Fruit fly (Drosophila melanogaster): ENCODE measurements around the gene CG3862.

The CG3862 gene

dm6 chr2L:846167-846868, 20.7 kb upstream of the CG3862 start:
- TF ChIP-seq Myc (optimal IDR thresholded peaks at IDR 0.05) (no peak), psq (optimal IDR thresholded peaks at IDR 0.05) (no peak), ttk (optimal IDR thresholded peaks at IDR 0.05) (no peak), Sin3A (optimal IDR thresholded peaks at IDR 0.05) (no peak), h (optimal IDR thresholded peaks at IDR 0.05) (no peak), insv (optimal IDR thresholded peaks at IDR 0.05) (no peak)

DNA sequence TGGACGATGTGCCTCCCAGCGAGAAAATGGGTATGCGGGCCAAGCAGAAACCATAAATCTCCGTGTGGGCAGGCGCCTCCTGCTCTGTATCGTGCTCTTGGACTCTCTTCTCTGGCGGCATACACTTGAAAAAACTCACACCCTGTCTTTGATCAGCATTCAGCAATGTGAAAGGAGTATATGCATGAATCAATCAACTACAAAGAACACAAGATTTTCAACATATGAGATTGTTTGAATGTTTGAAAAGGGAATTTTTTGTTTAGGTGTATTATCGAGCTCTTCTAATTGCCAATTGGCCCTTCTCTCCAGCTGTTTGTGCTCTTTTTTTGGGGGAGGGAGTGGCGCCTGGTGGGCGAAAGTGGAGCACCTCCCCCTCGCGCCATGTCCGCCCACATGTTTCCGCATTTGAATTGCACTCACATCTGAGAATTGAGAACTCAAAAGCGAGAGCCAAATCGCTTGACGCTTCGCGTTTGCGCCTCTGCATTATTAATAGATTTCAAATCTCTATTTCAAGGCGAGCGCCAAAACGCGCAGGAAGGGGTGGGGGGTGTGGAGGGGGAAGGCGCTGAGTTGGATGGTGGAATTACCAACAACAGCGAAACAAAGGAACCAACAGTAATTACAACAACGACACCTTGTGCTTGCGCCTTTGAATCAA, 19.8 kb upstream of the CG3862 start:
- TF ChIP-seq ttk (optimal IDR thresholded peaks at IDR 0.05) = no peak
- TF ChIP-seq Myc (optimal IDR thresholded peaks at IDR 0.05) = no peak
- no peak for TF ChIP-seq insv (optimal IDR thresholded peaks at IDR 0.05)
- no peak for TF ChIP-seq psq (optimal IDR thresholded peaks at IDR 0.05)
- no peak for TF ChIP-seq Sin3A (optimal IDR thresholded peaks at IDR 0.05)
- TF ChIP-seq h (optimal IDR thresholded peaks at IDR 0.05) = no peak

- TF ChIP-seq Myc (optimal IDR thresholded peaks at IDR 0.05) (no peak), psq (optimal IDR thresholded peaks at IDR 0.05) (no peak), Sin3A (optimal IDR thresholded peaks at IDR 0.05) (no peak), insv (optimal IDR thresholded peaks at IDR 0.05) (no peak), h (optimal IDR thresholded peaks at IDR 0.05) (no peak), ttk (optimal IDR thresholded peaks at IDR 0.05) (no peak)
Observed at dm6 chr2L:843850-844791, 18.5 kb upstream of the CG3862 start.

DNA sequence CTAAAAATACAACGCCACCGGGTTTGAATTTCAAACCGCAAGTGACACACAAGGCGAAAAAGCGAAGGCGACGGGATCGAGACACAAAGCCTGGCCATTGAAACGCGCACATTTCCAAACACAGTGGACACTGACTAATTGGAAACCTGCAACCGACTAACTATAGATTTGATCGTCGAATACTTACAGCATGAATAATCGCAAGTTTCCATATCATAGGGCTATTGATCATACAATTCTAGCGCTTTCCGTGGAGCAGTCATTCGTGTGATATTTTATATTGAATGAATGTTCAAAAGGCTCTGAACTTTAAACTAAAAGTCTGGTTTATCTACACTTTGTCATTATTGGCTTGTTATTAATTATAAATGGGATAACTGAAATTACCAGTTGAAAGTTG, 17.6 kb upstream of the CG3862 start:
- TF ChIP-seq h (optimal IDR thresholded peaks at IDR 0.05) (no peak), ttk (optimal IDR thresholded peaks at IDR 0.05) (no peak)

DNA sequence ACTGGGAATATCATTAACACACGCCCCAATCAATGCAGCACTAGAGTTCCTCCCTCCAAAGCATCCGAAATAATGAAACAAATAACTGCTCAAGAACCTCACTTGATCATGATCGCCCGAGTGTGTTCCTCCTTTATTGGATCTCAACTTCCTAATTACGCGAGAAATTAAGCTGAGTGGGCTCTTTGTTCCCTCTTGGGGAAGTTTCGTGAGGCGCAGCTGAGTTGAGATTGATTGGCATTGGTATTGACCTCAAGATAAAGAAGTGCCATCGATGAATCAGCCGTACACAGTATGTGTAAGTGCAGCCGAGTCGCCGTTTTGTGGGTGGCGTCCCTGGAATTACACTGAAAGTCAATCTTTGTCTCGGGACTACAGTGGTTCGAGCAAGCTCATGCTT, 17.2 kb upstream of the CG3862 start:
- no peak for TF ChIP-seq h (optimal IDR thresholded peaks at IDR 0.05)
- TF ChIP-seq insv (optimal IDR thresholded peaks at IDR 0.05) = no peak
- no peak for TF ChIP-seq psq (optimal IDR thresholded peaks at IDR 0.05)
- no peak for TF ChIP-seq Sin3A (optimal IDR thresholded peaks at IDR 0.05)
- TF ChIP-seq Myc (optimal IDR thresholded peaks at IDR 0.05) = no peak
- no peak for TF ChIP-seq ttk (optimal IDR thresholded peaks at IDR 0.05)

- TF ChIP-seq ttk (optimal IDR thresholded peaks at IDR 0.05) = no peak
- TF ChIP-seq h (optimal IDR thresholded peaks at IDR 0.05) = no peak
- TF ChIP-seq Sin3A (optimal IDR thresholded peaks at IDR 0.05) = no peak
- TF ChIP-seq insv (optimal IDR thresholded peaks at IDR 0.05) = no peak
- no peak for TF ChIP-seq psq (optimal IDR thresholded peaks at IDR 0.05)
- no peak for TF ChIP-seq Myc (optimal IDR thresholded peaks at IDR 0.05)
Observed at dm6 chr2L:841708-842107, 16.0 kb upstream of the CG3862 start.

- TF ChIP-seq Myc (optimal IDR thresholded peaks at IDR 0.05) = no peak
- TF ChIP-seq psq (optimal IDR thresholded peaks at IDR 0.05) = no peak
- TF ChIP-seq insv (optimal IDR thresholded peaks at IDR 0.05) = no peak
- no peak for TF ChIP-seq Sin3A (optimal IDR thresholded peaks at IDR 0.05)
- no peak for TF ChIP-seq ttk (optimal IDR thresholded peaks at IDR 0.05)
- no peak for TF ChIP-seq h (optimal IDR thresholded peaks at IDR 0.05)
Observed at dm6 chr2L:840716-841115, 15.1 kb upstream of the CG3862 start.

DNA sequence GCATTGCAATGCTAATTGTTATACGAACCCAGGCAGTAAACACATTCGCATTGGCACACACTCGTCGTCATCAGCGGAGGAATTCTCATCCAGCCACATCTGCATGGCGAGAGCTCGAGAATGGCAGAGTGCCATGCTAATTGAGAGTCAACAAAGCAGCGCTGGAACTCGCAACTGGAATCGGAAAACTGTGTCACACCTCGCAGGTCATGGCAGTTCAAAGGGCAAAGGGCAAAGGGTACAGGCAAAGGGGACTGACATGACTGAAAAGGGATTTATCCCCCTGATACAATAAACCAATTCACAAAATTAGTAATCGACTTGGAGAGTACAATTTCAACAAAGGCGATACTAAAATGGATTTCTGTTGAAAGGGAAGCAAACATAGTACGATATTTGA, 14.4 kb upstream of the CG3862 start:
- no peak for TF ChIP-seq psq (optimal IDR thresholded peaks at IDR 0.05)
- TF ChIP-seq insv (optimal IDR thresholded peaks at IDR 0.05) = no peak
- TF ChIP-seq Myc (optimal IDR thresholded peaks at IDR 0.05) = no peak
- TF ChIP-seq Sin3A (optimal IDR thresholded peaks at IDR 0.05) = no peak
- no peak for TF ChIP-seq ttk (optimal IDR thresholded peaks at IDR 0.05)
- TF ChIP-seq h (optimal IDR thresholded peaks at IDR 0.05) = no peak

DNA sequence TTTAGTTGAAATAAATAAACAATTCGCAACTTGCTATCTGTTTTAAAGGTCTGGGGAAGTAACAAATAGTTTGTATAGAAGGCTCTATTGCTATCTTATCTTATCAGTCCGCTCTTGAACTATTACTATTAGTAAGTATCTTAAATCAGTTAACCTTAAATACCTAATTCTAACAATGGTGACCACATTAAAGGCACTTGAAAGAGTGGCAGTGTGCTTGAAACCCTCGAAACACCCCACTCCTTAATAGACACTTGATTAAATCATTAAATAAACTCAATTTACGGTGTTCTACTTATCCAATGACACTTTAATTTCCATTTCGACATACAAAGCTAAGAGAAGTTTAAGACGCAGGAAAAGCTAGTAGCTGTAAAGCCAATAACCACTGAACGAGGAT, 13.1 kb upstream of the CG3862 start:
- TF ChIP-seq psq (optimal IDR thresholded peaks at IDR 0.05) (no peak), ttk (optimal IDR thresholded peaks at IDR 0.05) (no peak), h (optimal IDR thresholded peaks at IDR 0.05) (no peak), insv (optimal IDR thresholded peaks at IDR 0.05) (no peak), Sin3A (optimal IDR thresholded peaks at IDR 0.05) (no peak), Myc (optimal IDR thresholded peaks at IDR 0.05) (no peak)

dm6 chr2L:837989-838388, 12.3 kb upstream of the CG3862 start:
- no peak for TF ChIP-seq ttk (optimal IDR thresholded peaks at IDR 0.05)
- no peak for TF ChIP-seq Sin3A (optimal IDR thresholded peaks at IDR 0.05)
- no peak for TF ChIP-seq h (optimal IDR thresholded peaks at IDR 0.05)
- no peak for TF ChIP-seq Myc (optimal IDR thresholded peaks at IDR 0.05)
- no peak for TF ChIP-seq insv (optimal IDR thresholded peaks at IDR 0.05)
- TF ChIP-seq psq (optimal IDR thresholded peaks at IDR 0.05) = no peak

DNA sequence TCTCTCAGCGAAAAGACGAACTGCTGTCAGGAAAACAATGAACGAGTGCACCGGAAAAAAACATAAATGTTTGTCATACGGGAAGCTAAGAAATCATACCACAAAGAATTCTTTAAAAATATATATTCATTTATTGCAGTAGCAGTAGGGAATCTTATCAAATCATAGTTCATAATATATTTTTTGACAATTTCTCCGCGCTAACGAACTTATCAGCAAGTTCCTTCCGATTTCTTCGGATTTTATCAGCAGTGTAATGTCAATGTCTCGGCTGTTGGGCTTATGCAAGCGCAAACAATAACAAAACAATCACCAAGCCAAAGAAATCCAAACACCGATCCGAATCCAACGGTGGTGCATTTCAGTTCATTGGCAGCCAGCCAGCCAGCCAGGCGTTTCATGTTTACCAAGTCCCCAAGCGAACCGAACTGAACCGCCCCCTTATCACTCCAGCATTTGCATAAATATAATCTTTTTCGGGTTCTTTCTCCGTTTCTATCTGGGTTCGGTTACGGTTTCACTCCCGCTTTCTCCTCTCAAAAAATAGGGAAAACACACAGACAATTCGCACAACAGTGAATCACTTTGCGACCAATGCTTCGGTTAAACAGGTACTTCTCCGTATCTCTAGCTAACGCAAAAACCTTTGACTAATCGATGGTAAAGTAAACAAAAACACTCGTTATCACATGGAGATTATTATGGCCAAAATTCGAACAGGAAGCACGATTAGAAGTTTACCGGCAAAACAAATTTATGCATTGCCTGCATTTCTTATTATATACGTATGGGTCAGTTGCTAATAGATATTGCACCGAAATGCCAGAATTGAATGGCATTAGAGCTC, 2.1 kb upstream of the CG3862 start:
- TF ChIP-seq h (optimal IDR thresholded peaks at IDR 0.05) = no peak
- TF ChIP-seq ttk (optimal IDR thresholded peaks at IDR 0.05) = no peak
- no peak for TF ChIP-seq psq (optimal IDR thresholded peaks at IDR 0.05)
- no peak for TF ChIP-seq Sin3A (optimal IDR thresholded peaks at IDR 0.05)
- TF ChIP-seq Myc (optimal IDR thresholded peaks at IDR 0.05) = no peak
- TF ChIP-seq insv (optimal IDR thresholded peaks at IDR 0.05) = no peak
